Worm (Caenorhabditis elegans): ENCODE data around the gene T22C8.1.

Gene T22C8.1

ce11 chrII:8603567-8604359, 8.8 kb upstream of the T22C8.1 start, which contains the start of gene suf-1:
suf-1 (plus strand) TSS chrII:8603846.
- TF ChIP-seq lsy-12 (tag; optimal IDR thresholded peaks at IDR 0.05) = peak; percentile 11
- TF ChIP-seq mdl-1 (tag; optimal IDR thresholded peaks at IDR 0.05) = no peak
- peak; percentile 24 for TF ChIP-seq elt-2 (tag; optimal IDR thresholded peaks at IDR 0.05)
- peak; percentile 18 for TF ChIP-seq nhr-76 (tag; optimal IDR thresholded peaks at IDR 0.05)
- peak; percentile 30 for TF ChIP-seq ama-1 (optimal IDR thresholded peaks at IDR 0.05)
- TF ChIP-seq lin-39 (tag; optimal IDR thresholded peaks at IDR 0.05) = no peak
- peak; percentile 22 for TF ChIP-seq ceh-82 (tag; optimal IDR thresholded peaks at IDR 0.05)

DNA sequence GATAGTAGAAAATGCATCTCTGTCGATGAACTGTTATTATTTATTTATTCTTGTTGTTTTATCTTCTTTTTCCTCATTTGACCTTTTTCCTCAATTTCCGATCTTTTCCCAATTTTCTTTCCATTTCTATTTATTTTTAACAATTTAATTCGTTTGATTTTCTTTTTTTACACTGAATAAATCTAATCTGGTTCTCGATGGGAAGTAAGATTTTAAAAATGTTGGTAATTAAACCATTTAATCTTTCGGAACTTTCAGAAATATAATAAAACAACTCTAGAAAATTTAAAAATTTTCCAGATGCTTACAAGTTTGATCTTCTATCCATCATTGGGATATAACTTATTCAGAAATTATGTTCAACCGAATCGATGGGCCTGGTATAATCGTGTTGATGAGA, 6.0 kb upstream of the T22C8.1 start, which contains the start of gene F28C6.8:
Gene F28C6.8, plus strand, starts transcription at position 301 of the 400 bp plus-strand sequence.
- TF ChIP-seq jun-1 (tag; optimal IDR thresholded peaks at IDR 0.05) (no peak), fkh-10 (GFP tag; optimal IDR thresholded peaks at IDR 0.05) (no peak), hmg-11 (tag; optimal IDR thresholded peaks at IDR 0.05) (no peak), nhr-23 (tag; optimal IDR thresholded peaks at IDR 0.05) (no peak), lsy-12 (tag; optimal IDR thresholded peaks at IDR 0.05) (no peak), ceh-9 (tag; optimal IDR thresholded peaks at IDR 0.05) (no peak), nhr-25 (tag; optimal IDR thresholded peaks at IDR 0.05) (no peak), aly-2 (tag; optimal IDR thresholded peaks at IDR 0.05) (no peak), nhr-67 (tag; optimal IDR thresholded peaks at IDR 0.05) (no peak), egl-5 (tag; optimal IDR thresholded peaks at IDR 0.05) (no peak), nfya-1 (tag; optimal IDR thresholded peaks at IDR 0.05; ENCODE audit: insufficient read depth) (no peak), elt-3 (tag; optimal IDR thresholded peaks at IDR 0.05) (no peak), nhr-43 (tag; optimal IDR thresholded peaks at IDR 0.05; ENCODE audit: poor library complexity, severe bottlenecking) (no peak), skn-1 (tag; optimal IDR thresholded peaks at IDR 0.05) (no peak), zag-1 (tag; optimal IDR thresholded peaks at IDR 0.05) (no peak), nhr-77 (tag; optimal IDR thresholded peaks at IDR 0.05) (no peak), ZK546.5 (tag; optimal IDR thresholded peaks at IDR 0.05) (no peak), lin-39 (tag; optimal IDR thresholded peaks at IDR 0.05) (no peak), mml-1 (tag; optimal IDR thresholded peaks at IDR 0.05) (no peak)

DNA sequence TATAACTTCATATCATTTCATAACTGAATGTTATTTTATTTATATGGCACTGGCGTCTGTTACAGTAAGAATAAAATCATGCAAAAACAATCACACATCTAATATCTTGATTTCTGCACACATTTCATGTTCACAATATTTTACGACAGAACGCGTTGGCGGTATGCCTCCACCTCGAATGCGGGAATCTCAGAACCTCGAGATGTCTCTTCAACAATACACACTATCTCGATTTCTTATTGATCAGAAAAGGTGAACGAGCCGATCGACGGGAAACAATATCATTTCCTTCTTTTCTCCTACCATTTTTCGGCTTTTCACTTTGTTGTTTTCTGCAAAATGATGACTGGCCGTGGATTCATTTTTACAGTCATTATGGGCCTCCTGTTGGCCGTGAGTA, 4.9 kb upstream of the T22C8.1 start, which contains the start of gene F28C6.10:
Gene F28C6.10, plus strand, starts transcription at position 301 of the 400 bp plus-strand sequence.
- TF ChIP-seq nfya-1 (tag; optimal IDR thresholded peaks at IDR 0.05; ENCODE audit: insufficient read depth) (no peak), pqm-1 (tag; optimal IDR thresholded peaks at IDR 0.05) (no peak), ztf-4 (tag; optimal IDR thresholded peaks at IDR 0.05) (no peak), elt-1 (tag; optimal IDR thresholded peaks at IDR 0.05) (no peak), lin-39 (tag; optimal IDR thresholded peaks at IDR 0.05) (no peak), mdl-1 (tag; optimal IDR thresholded peaks at IDR 0.05) (no peak), fkh-10 (GFP tag; optimal IDR thresholded peaks at IDR 0.05) (no peak), nhr-11 (tag; optimal IDR thresholded peaks at IDR 0.05) (no peak), daf-12 (tag; optimal IDR thresholded peaks at IDR 0.05) (no peak), nhr-23 (tag; optimal IDR thresholded peaks at IDR 0.05) (no peak), aly-2 (tag; optimal IDR thresholded peaks at IDR 0.05) (no peak), mml-1 (tag; optimal IDR thresholded peaks at IDR 0.05) (no peak), fkh-2 (tag; optimal IDR thresholded peaks at IDR 0.05) (no peak), lin-15B (tag; optimal IDR thresholded peaks at IDR 0.05) (no peak), hmg-11 (tag; optimal IDR thresholded peaks at IDR 0.05) (no peak), elt-2 (tag; optimal IDR thresholded peaks at IDR 0.05) (no peak), nhr-25 (tag; optimal IDR thresholded peaks at IDR 0.05) (no peak)

- no peak for TF ChIP-seq ztf-4 (tag; optimal IDR thresholded peaks at IDR 0.05)
- no peak for TF ChIP-seq ztf-11 (tag; optimal IDR thresholded peaks at IDR 0.05)
- TF ChIP-seq zag-1 (tag; optimal IDR thresholded peaks at IDR 0.05) = no peak
- TF ChIP-seq pha-4 (tag; optimal IDR thresholded peaks at IDR 0.05) = no peak
- no peak for TF ChIP-seq nhr-25 (tag; optimal IDR thresholded peaks at IDR 0.05)
- TF ChIP-seq unc-62 (GFP tag; optimal IDR thresholded peaks at IDR 0.05) = no peak
- no peak for TF ChIP-seq fkh-10 (GFP tag; optimal IDR thresholded peaks at IDR 0.05)
- TF ChIP-seq egl-27 (tag; optimal IDR thresholded peaks at IDR 0.05) = no peak
- TF ChIP-seq lsy-12 (tag; optimal IDR thresholded peaks at IDR 0.05) = no peak
- TF ChIP-seq skn-1 (tag; optimal IDR thresholded peaks at IDR 0.05) = no peak
- TF ChIP-seq ceh-28 (tag; optimal IDR thresholded peaks at IDR 0.05) = no peak
- TF ChIP-seq lin-39 (tag; optimal IDR thresholded peaks at IDR 0.05) = no peak
- TF ChIP-seq ceh-82 (tag; optimal IDR thresholded peaks at IDR 0.05) = no peak
- TF ChIP-seq lin-15B (tag; optimal IDR thresholded peaks at IDR 0.05) = no peak
- TF ChIP-seq fkh-2 (tag; optimal IDR thresholded peaks at IDR 0.05) = no peak
These were observed 2.5 kb upstream of the T22C8.1 start, which contains the start of gene F28C6.9 for ce11 chrII:8610085-8610484. F28C6.9 (minus strand) TSS chrII:8610185.

Measured in whole organism, L3 larva.